Fruit fly (Drosophila melanogaster) whole organism: ENCODE measurements around the gene per.

Source experiments
- CG8478 ChIP-seq: fragments of >200 bp; optimal IDR thresholded peaks from 2 replicates; lab custom pipeline; 2018; ENCODE audit warnings: inconsistent platforms
- Dll ChIP-seq: fragments of >200 bp; optimal IDR thresholded peaks from 2 replicates; lab custom pipeline; 2017
- EcR ChIP-seq, 2 experiments: fragments of >200 bp; optimal IDR thresholded peaks; 2 replicates each; lab custom pipeline; 2017; ENCODE audit warnings: missing biosample characterization in 2 of 2, missing genetic modification characterization in 2 of 2, missing genetic modification reagents in 2 of 2
- pan ChIP-seq: fragments of >200 bp; optimal IDR thresholded peaks from 2 replicates; lab custom pipeline; 2017
- psq ChIP-seq: fragments of >200 bp; optimal IDR thresholded peaks from 2 replicates; lab custom pipeline; 2017
- usp ChIP-seq: fragments of >200 bp; optimal IDR thresholded peaks from 2 replicates; lab custom pipeline; 2017; ENCODE audit warnings: missing biosample characterization, missing genetic modification characterization, mixed read lengths

The per gene

DNA sequence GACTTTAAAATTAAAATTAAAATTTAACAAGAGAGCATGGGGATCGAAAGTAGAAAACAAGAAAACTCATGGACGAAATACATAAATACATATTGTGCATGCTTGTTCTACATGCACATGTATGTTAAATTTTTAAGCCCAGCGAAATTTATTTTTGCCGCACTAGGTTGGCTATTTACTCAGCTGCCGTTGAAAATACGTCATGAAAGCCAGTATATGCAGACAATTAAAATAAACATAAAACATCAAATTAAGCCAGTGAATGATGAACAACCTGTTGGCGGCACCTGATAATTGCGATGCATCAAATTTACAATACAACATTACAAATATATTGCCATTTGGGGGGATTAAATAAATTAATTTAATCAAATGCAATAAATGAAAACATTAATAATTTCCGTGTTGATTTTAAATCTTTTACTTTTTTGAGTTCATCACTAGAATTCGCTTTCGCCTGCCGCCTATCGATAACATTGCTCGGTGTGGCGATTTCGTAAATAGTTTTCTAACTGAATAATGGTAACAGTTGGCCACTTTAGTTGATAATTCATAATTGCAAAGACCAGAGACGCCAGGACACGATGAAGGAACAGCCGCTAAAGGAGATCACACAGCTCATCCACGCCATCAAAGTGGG is 18.9 kb downstream of the per start, which contains the start of gene eIF2Bbeta:
Gene eIF2Bbeta, plus strand, starts transcription at position 438 of the 640 bp plus-strand sequence.
- no peak for TF ChIP-seq pan (lab: Kevin White, UChicago)
- TF ChIP-seq EcR (GFP tag; optimal IDR thresholded peaks at IDR 0.05; lab: Kevin White, UChicago), result no peak
- no peak for TF ChIP-seq usp (GFP tag; lab: Kevin White, UChicago)
- TF ChIP-seq Dll (lab: Kevin White, UChicago), result no peak
- TF ChIP-seq CG8478 (lab: Kevin White, UChicago), result no peak
- TF ChIP-seq psq, result no peak

DNA sequence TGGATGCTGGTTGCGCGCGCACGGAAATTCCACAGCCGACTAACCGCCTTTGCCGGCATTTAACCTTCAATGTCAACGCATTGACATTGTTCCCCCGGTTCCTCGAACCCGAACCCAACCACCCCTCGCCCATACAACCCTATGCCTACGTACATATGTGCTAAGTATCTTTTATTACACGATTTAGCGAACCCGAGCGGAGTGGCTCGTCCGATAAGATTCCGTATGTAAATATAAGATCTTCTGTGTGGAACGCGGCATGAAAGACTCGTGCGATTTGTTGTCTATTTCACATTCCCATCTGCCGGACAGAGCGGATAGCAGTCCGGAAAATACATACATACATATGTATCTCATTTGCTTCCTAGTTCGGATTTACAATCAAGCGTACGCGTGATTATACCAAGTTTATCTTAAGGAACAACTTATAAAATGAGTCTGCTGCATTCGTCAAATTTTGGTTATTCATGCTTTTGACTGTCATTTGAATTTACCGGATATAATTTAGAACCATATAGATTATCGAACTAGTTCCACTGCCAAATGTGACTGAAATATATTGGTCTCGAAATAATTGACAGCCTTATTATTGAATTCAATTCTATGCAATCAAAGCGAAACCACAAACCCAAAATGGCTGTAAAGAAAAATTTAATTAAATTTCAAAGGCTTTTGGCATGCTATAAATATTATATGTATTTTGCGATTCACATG is 22.2 kb downstream of the per start, which contains the start of gene CG2680:
Gene CG2680, minus strand, starts transcription at position 51 of the 714 bp plus-strand sequence.
- TF ChIP-seq psq, result no peak
- TF ChIP-seq usp (GFP tag; lab: Kevin White, UChicago), result no peak
- no peak for TF ChIP-seq EcR (GFP tag; optimal IDR thresholded peaks at IDR 0.05; lab: Kevin White, UChicago)
- no peak for TF ChIP-seq Dll (lab: Kevin White, UChicago)
- TF ChIP-seq CG8478 (lab: Kevin White, UChicago), result no peak
- no peak for TF ChIP-seq pan (lab: Kevin White, UChicago)

DNA sequence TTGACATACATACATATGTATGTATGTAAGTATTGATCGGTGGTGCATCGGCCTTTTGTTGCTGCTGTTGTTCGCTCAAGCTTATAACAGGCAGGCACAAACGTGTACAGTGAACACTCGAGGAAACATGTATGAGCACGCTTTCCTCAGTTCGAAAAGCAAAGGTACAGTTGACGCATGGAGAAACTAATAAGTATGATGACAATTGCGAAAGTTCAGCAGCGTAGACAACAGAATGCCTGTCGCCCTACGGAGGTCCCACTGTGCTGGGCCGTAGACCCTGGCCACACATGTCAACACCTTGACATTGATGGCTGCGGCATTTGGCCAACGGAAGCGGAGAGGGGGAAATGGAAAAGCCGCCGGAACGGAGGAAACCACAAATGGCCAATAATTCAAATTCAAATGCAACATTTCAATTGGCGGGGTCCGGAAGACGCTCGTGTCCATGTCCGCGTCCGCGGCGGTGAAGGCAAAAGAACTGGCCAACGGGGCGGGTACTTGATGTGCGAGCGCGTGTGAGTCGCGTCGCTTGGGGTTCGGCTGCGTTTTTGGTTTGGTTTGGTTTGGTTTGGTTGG is 22.9 kb downstream of the per start, which contains the start of gene CG2681:
Gene CG2681, plus strand, starts transcription at position 529 of the 579 bp plus-strand sequence.
- no peak for TF ChIP-seq Dll (lab: Kevin White, UChicago)
- TF ChIP-seq pan (lab: Kevin White, UChicago), result no peak
- TF ChIP-seq usp (GFP tag; lab: Kevin White, UChicago), result no peak

dm6 chrX:2713776-2714175 is 28.4 kb downstream of the per start, which contains the start of the genes CG2685 and CG2694:
Gene CG2685, minus strand, starts transcription at chrX:2713960.
Gene CG2694, plus strand, starts transcription at chrX:2714079.
- no peak for TF ChIP-seq pan (lab: Kevin White, UChicago)
- no peak for TF ChIP-seq psq
- TF ChIP-seq EcR (GFP tag; optimal IDR thresholded peaks at IDR 0.05; lab: Kevin White, UChicago), result no peak
- no peak for TF ChIP-seq Dll (lab: Kevin White, UChicago)
- TF ChIP-seq CG8478 (lab: Kevin White, UChicago), result no peak
- no peak for TF ChIP-seq usp (GFP tag; lab: Kevin White, UChicago)

DNA sequence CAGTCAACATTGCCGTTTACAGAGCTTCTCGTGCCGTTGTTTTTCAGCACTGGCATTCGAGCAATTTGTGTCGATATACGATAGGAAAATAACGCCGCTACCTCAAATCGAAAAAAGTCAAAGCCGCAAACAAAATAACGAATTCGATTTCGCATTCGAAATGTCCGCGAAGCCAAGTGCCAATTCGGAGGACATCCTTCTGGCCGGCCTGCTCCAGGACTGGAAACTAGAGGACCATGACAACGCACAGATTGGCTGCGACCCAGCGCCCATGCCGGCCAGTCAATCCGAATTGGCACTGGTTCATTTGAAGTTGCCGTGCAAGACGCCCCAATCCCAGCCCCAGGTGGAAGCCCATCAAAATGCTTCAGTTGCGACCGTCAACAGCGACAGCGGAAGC is 29.4 kb downstream of the per start:
- TF ChIP-seq usp (GFP tag; lab: Kevin White, UChicago) (no peak), EcR (GFP tag; optimal IDR thresholded peaks at IDR 0.05; lab: Kevin White, UChicago) (no peak), pan (lab: Kevin White, UChicago) (no peak), Dll (lab: Kevin White, UChicago) (no peak), CG8478 (lab: Kevin White, UChicago) (no peak), psq (no peak)

dm6 chrX:2720122-2720521 is 34.7 kb downstream of the per start, which contains the start of gene CG2701:
Gene CG2701, minus strand, starts transcription at chrX:2720327.
- TF ChIP-seq CG8478 (lab: Kevin White, UChicago) (no peak), pan (lab: Kevin White, UChicago) (no peak), psq (no peak), Dll (lab: Kevin White, UChicago) (no peak), EcR (GFP tag; optimal IDR thresholded peaks at IDR 0.05; lab: Kevin White, UChicago) (no peak), usp (GFP tag; lab: Kevin White, UChicago) (no peak)

- TF ChIP-seq psq (no peak), Dll (lab: Kevin White, UChicago) (no peak), EcR (GFP tag; optimal IDR thresholded peaks at IDR 0.05; lab: Kevin White, UChicago) (no peak), usp (GFP tag; lab: Kevin White, UChicago) (no peak), pan (lab: Kevin White, UChicago) (no peak), CG8478 (lab: Kevin White, UChicago) (no peak)
Observed at dm6 chrX:2726420-2726819, 41.0 kb downstream of the per start, which contains the start of gene vilya. Gene vilya, plus strand, starts transcription at chrX:2726678.

DNA sequence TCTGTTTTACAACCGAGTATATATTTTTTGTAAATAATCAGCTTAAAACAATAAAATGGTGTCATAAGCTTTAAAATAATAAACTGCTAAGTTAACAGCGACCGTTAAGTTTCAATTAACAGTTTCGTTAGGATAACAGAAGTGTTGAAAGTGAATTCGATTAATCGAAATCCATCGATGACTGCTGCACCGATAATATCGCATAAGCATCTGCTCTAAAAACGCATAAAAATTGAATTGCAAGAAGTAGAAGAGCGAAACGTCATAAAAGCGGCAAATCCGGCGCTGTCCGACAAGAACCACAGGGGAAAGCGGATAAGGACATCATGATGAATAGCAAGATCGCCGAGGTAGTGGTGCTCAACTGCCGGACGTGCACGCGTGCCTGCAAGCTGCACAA is 42.1 kb downstream of the per start, which contains the start of gene dwg:
Gene dwg, plus strand, starts transcription at position 193 of the 400 bp plus-strand sequence.
- TF ChIP-seq usp (GFP tag; lab: Kevin White, UChicago) (no peak), Dll (lab: Kevin White, UChicago) (no peak), pan (lab: Kevin White, UChicago) (no peak), EcR (GFP tag; optimal IDR thresholded peaks at IDR 0.05; lab: Kevin White, UChicago) (no peak), psq (no peak), CG8478 (lab: Kevin White, UChicago) (no peak)

DNA sequence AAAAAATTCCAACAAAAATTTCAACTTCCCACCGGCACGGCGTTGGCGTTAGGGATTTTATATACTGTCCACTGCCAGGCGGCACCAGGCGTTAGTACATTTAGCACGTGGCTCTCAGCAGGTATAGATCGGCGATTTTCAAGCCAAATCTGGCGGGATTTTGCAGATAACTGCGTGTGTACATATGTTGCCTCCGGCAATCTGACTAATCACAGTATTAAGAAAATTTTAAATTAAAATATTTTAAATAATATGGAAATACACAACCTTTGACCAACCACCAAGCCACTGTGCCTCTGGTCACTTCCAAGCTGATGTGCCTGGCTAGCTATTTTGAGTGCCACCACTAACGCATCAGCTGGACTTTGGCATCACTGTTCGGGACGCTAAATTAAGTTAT is 46.7 kb downstream of the per start, which contains the start of the genes ttm50 and CG2712:
Gene ttm50, minus strand, starts transcription at position 64 of the 400 bp plus-strand sequence.
Gene CG2712, plus strand, starts transcription at position 343 of the 400 bp plus-strand sequence.
- TF ChIP-seq usp (GFP tag; lab: Kevin White, UChicago) (no peak), EcR (GFP tag; optimal IDR thresholded peaks at IDR 0.05; lab: Kevin White, UChicago) (no peak), pan (lab: Kevin White, UChicago) (no peak), Dll (lab: Kevin White, UChicago) (no peak), psq (no peak), CG8478 (lab: Kevin White, UChicago) (no peak)

dm6 chrX:2738663-2739062 is 53.3 kb downstream of the per start, which contains the start of gene crm:
Gene crm, minus strand, starts transcription at chrX:2738773.
- TF ChIP-seq EcR (GFP tag; optimal IDR thresholded peaks at IDR 0.05; lab: Kevin White, UChicago), result no peak
- no peak for TF ChIP-seq pan (lab: Kevin White, UChicago)
- no peak for TF ChIP-seq psq
- TF ChIP-seq Dll (lab: Kevin White, UChicago), result no peak

- no peak for TF ChIP-seq CG8478 (lab: Kevin White, UChicago)
- no peak for TF ChIP-seq EcR (GFP tag; optimal IDR thresholded peaks at IDR 0.05; lab: Kevin White, UChicago)
- TF ChIP-seq usp (GFP tag; lab: Kevin White, UChicago), result no peak
- no peak for TF ChIP-seq pan (lab: Kevin White, UChicago)
- no peak for TF ChIP-seq Dll (lab: Kevin White, UChicago)
- no peak for TF ChIP-seq psq
Observed at dm6 chrX:2740084-2740483, 54.7 kb downstream of the per start, which contains the start of gene kirre. Gene kirre, plus strand, starts transcription at chrX:2740384.
